Fruit fly (Drosophila melanogaster) whole organism, adult: ENCODE data around the gene CG10979.

Source experiments
- CG11617 ChIP-seq: fragments of 200-800 bp; sonication (Bioruptor generic); optimal IDR thresholded peaks from 2 replicates; lab custom pipeline; 2017; ENCODE audit warnings: mild to moderate bottlenecking, missing biosample characterization, missing genetic modification reagents, missing genetic modification characterization
- CG12768 ChIP-seq: fragments of 200-800 bp; sonication (Bioruptor generic); optimal IDR thresholded peaks from 2 replicates; lab custom pipeline; 2017; ENCODE audit warnings: missing biosample characterization, missing genetic modification characterization, mild to moderate bottlenecking, moderate library complexity, missing genetic modification reagents
- CG14711 ChIP-seq: fragments of 200-800 bp; sonication (Bioruptor generic); optimal IDR thresholded peaks from 2 replicates; lab custom pipeline; 2018; ENCODE audit warnings: missing biosample characterization, mild to moderate bottlenecking, missing genetic modification characterization, moderate library complexity
- CG1620 ChIP-seq: fragments of 200-800 bp; sonication (Bioruptor generic); optimal IDR thresholded peaks from 2 replicates; lab custom pipeline; 2016; ENCODE audit warnings: missing biosample characterization, missing genetic modification characterization
- CG33017 ChIP-seq: fragments of 200-800 bp; sonication (Bioruptor generic); optimal IDR thresholded peaks from 2 replicates; lab custom pipeline; 2018; ENCODE audit warnings: missing biosample characterization, mild to moderate bottlenecking, missing genetic modification characterization, moderate library complexity
- CG5204 ChIP-seq: fragments of 200-800 bp; sonication (Bioruptor generic); optimal IDR thresholded peaks from 2 replicates; lab custom pipeline; 2016; ENCODE audit warnings: missing biosample characterization, missing genetic modification characterization
- CG7045 ChIP-seq: fragments of 200-800 bp; sonication (Bioruptor generic); optimal IDR thresholded peaks from 2 replicates; lab custom pipeline; 2017; ENCODE audit warnings: missing biosample characterization, mild to moderate bottlenecking, missing genetic modification characterization
- CG7101 ChIP-seq: fragments of 200-800 bp; sonication (Bioruptor generic); optimal IDR thresholded peaks from 2 replicates; lab custom pipeline; 2018; ENCODE audit warnings: missing biosample characterization, mild to moderate bottlenecking, missing genetic modification characterization, moderate library complexity
- Clk ChIP-seq: fragments of 200-800 bp; sonication (Bioruptor generic); optimal IDR thresholded peaks from 2 replicates; lab custom pipeline; 2017; ENCODE audit warnings: missing biosample characterization, missing genetic modification characterization
- Crg-1 ChIP-seq: fragments of 200-800 bp; sonication (Bioruptor generic); optimal IDR thresholded peaks from 2 replicates; lab custom pipeline; 2016; ENCODE audit warnings: missing biosample characterization, missing genetic modification characterization
- Hr96 ChIP-seq: fragments of 200-800 bp; sonication (Bioruptor generic); optimal IDR thresholded peaks from 2 replicates; lab custom pipeline; 2016; ENCODE audit warnings: missing biosample characterization, missing genetic modification characterization
- Mnt ChIP-seq: fragments of 200-800 bp; sonication (Bioruptor generic); optimal IDR thresholded peaks from 2 replicates; lab custom pipeline; 2016; ENCODE audit warnings: missing biosample characterization, mild to moderate bottlenecking, missing genetic modification characterization
- bab1 ChIP-seq: fragments of 200-800 bp; sonication (Bioruptor generic); optimal IDR thresholded peaks from 3 replicates; lab custom pipeline; 2019; ENCODE audit warnings: missing biosample characterization, mild to moderate bottlenecking, missing genetic modification characterization, moderate library complexity
- cic ChIP-seq: fragments of 200-800 bp; sonication (Bioruptor generic); optimal IDR thresholded peaks from 2 replicates; lab custom pipeline; 2017; ENCODE audit warnings: missing biosample characterization, mild to moderate bottlenecking, missing genetic modification characterization, moderate library complexity
- cnc ChIP-seq, 2 experiments: fragments of >200 bp; optimal IDR thresholded peaks; 2 replicates each; lab custom pipeline; 2017
- kay ChIP-seq: fragments of 200-800 bp; sonication (Bioruptor generic); peaks from one replicate; lab custom pipeline; 2016; ENCODE audit warnings: missing biosample characterization, missing genetic modification characterization, borderline replicate concordance
- ovo ChIP-seq: fragments of 200-800 bp; sonication (Bioruptor generic); optimal IDR thresholded peaks from 2 replicates; lab custom pipeline; 2016; ENCODE audit warnings: missing biosample characterization, missing genetic modification characterization
- pad ChIP-seq: fragments of 200-800 bp; sonication (Bioruptor generic); optimal IDR thresholded peaks from 3 replicates; lab custom pipeline; 2017; ENCODE audit warnings: missing biosample characterization, missing genetic modification characterization, mild to moderate bottlenecking, moderate library complexity, missing genetic modification reagents
- tj ChIP-seq: fragments of 200-800 bp; sonication (Bioruptor generic); optimal IDR thresholded peaks from 3 replicates; lab custom pipeline; 2017; ENCODE audit warnings: missing biosample characterization, mild to moderate bottlenecking, missing genetic modification characterization, moderate library complexity
- toe ChIP-seq: fragments of 200-800 bp; sonication (Bioruptor generic); optimal IDR thresholded peaks from 2 replicates; lab custom pipeline; 2016; ENCODE audit warnings: missing biosample characterization, missing genetic modification characterization

Gene CG10979

DNA sequence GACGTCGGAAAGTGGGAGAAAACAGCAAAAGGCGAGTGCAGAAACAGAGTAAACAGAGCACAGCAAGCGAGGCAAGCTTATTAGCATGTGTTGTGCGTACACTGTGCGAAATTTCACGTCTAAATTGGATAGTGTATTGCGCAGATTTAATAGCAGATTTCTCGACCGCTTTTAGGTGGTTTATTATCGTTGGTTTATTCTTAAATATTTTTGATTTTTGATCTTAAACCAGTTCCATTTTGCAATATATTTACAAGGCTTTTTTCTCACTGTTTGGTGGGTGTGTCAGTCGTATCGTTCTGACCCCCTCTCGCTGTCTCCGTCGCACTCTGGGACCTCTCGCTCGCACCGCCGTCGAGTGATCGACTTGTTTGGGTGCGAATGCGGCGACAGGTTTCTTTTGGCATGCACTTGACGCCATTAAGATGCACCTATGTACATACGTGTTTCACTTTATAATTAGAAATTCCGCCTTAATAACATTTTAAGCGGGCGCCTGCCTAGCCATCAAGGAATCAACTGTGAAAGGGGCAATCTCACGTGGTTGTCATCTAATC lies 39.5 kb downstream of the CG10979 start:
- peak; percentile 78 for TF ChIP-seq kay (GFP tag; lab: Kevin White, UChicago)
- TF ChIP-seq CG11617 (GFP tag; lab: Kevin White, UChicago): peak; percentile 62
- peak; percentile 60 for TF ChIP-seq Clk (GFP tag; lab: Kevin White, UChicago)
- peak; percentile 17 for TF ChIP-seq bab1
- peak; percentile 45 for TF ChIP-seq CG1620 (GFP tag; lab: Kevin White, UChicago)
- peak; percentile 62 for TF ChIP-seq CG14711
- TF ChIP-seq cnc (optimal IDR thresholded peaks at IDR 0.05; lab: Kevin White, UChicago): no peak
- TF ChIP-seq CG33017 (tag; lab: Kevin White, UChicago): peak; percentile 84
- TF ChIP-seq Mnt (GFP tag; lab: Kevin White, UChicago): peak; percentile 69
- TF ChIP-seq CG12768 (GFP tag; lab: Kevin White, UChicago): peak; percentile 77
- TF ChIP-seq CG5204 (GFP tag; lab: Kevin White, UChicago): peak; percentile 87
- TF ChIP-seq CG7101: peak; percentile 60
- TF ChIP-seq Hr96: peak; percentile 84
- TF ChIP-seq Crg-1 (GFP tag; lab: Kevin White, UChicago): peak; percentile 43
- TF ChIP-seq pad: peak; percentile 14
- peak; percentile 67 for TF ChIP-seq toe (GFP tag; lab: Kevin White, UChicago)
- TF ChIP-seq cic: peak; percentile 44
- peak; percentile 51 for TF ChIP-seq tj (GFP tag; lab: Kevin White, UChicago)
- no peak for TF ChIP-seq ovo (GFP tag; lab: Kevin White, UChicago)
- TF ChIP-seq CG7045 (GFP tag; lab: Kevin White, UChicago): peak; percentile 90

DNA sequence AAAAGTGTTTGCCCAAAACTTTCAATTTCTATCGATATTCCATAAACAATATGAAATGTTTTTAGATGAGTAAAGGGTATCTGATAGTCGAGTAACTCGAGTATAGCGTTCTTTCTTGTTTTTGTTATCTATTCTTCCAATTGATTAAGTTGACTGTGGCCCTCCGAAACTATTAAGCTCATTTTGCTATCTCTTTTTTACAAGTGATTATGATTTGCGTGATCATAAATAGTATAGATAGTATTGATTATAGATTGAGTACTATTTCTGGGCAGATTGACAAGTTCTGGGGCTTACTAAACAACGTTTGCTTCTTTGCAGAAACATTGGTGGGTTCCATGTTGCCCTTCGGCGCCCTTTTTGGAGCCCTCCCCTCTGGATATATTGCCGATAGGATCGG lies 42.0 kb downstream of the CG10979 start:
- peak; percentile 8 for TF ChIP-seq cic
- TF ChIP-seq CG5204 (GFP tag; lab: Kevin White, UChicago): no peak
- TF ChIP-seq Mnt (GFP tag; lab: Kevin White, UChicago): no peak
- no peak for TF ChIP-seq CG12768 (GFP tag; lab: Kevin White, UChicago)
- TF ChIP-seq kay (GFP tag; lab: Kevin White, UChicago): no peak
- no peak for TF ChIP-seq toe (GFP tag; lab: Kevin White, UChicago)
- no peak for TF ChIP-seq Clk (GFP tag; lab: Kevin White, UChicago)

DNA sequence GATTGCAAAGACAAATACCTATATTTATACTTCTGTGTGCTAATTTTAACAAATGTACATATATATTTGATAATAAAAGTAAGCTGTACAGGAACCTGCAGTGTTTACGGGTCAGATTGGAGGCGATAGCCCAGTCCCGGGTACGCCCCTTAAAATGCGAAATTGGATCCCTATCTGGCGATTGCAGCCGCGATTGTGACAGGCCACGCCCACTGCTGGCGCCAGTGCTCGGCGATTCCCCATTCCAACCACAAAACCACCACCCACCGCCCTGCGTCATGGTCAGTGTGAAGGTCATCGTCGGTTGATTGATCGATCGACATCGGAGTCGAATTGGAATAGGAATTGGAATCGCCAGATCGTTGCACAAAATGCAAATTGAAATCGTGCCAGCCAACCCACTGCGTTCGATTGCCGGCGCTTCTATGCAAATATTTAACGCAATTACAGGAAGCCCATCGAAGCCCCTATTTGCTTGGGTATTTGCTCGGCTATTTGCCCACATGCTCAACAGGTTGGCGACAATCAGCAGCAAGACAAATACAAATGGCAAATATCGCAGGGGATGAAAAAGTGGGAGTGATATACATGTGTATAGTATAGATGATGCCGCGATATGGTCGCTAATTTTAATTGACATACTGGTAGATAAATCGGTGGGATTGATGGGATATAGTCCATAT lies 44.3 kb downstream of the CG10979 start:
- TF ChIP-seq cic (peak; percentile 71), CG7101 (peak; percentile 51), CG14711 (no peak), Hr96 (peak; percentile 5), ovo (GFP tag; lab: Kevin White, UChicago) (peak; percentile 47), Clk (GFP tag; lab: Kevin White, UChicago) (no peak), pad (peak; percentile 36), CG11617 (GFP tag; lab: Kevin White, UChicago) (peak; percentile 27), CG7045 (GFP tag; lab: Kevin White, UChicago) (peak; percentile 51), bab1 (no peak), tj (GFP tag; lab: Kevin White, UChicago) (no peak), CG5204 (GFP tag; lab: Kevin White, UChicago) (peak; percentile 44), toe (GFP tag; lab: Kevin White, UChicago) (peak; percentile 40), CG1620 (GFP tag; lab: Kevin White, UChicago) (no peak), cnc (optimal IDR thresholded peaks at IDR 0.05; lab: Kevin White, UChicago) (no peak), CG33017 (tag; lab: Kevin White, UChicago) (no peak), Crg-1 (GFP tag; lab: Kevin White, UChicago) (peak; percentile 63), Mnt (GFP tag; lab: Kevin White, UChicago) (peak; percentile 47), kay (GFP tag; lab: Kevin White, UChicago) (peak; percentile 57), CG12768 (GFP tag; lab: Kevin White, UChicago) (peak; percentile 22)

DNA sequence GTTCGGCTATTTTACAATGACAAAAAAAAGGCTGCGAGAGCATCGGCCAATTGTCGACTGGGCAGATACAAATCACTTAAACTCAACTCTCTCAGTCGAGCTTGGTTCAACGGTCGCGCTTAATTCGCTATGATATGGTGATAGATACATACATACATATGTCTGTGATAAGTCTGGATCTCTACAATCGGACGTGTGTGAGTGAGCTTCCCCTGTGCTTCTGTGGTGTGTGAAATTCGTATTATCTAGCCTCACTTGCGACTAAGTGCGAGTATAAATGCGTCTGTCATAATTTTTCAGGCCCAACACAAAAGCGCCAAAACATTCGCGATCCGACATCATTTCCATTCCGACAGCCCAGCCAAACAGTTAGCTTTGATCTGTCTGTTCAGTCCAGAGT lies 46.4 kb downstream of the CG10979 start, which contains the start of gene CG1213:
CG1213 (plus strand) TSS at position 301 of the 400 bp plus-strand sequence.
- TF ChIP-seq ovo (GFP tag; lab: Kevin White, UChicago) (no peak), CG5204 (GFP tag; lab: Kevin White, UChicago) (no peak)

DNA sequence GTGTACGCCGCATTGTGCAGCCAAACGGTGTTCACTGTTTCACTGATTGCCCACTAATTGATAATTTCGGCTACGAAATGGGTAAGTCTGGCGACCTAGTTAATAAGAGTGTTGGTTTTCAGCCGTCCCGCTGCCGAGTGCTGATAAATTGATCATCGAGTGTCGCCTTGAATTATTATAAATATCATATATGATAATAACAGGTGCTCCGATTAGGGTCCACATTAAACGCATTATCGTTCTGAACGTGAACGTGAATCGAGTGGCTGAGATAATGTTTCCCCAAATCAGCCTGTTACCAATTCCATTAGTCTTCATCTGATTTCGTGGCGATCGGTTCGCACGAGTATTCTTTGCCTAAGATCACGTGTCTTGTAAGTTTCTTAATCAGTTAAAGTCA lies 46.8 kb downstream of the CG10979 start:
- TF ChIP-seq bab1 (no peak), Crg-1 (GFP tag; lab: Kevin White, UChicago) (no peak), pad (no peak), Clk (GFP tag; lab: Kevin White, UChicago) (no peak), CG7101 (no peak), CG12768 (GFP tag; lab: Kevin White, UChicago) (no peak), CG33017 (tag; lab: Kevin White, UChicago) (no peak)

DNA sequence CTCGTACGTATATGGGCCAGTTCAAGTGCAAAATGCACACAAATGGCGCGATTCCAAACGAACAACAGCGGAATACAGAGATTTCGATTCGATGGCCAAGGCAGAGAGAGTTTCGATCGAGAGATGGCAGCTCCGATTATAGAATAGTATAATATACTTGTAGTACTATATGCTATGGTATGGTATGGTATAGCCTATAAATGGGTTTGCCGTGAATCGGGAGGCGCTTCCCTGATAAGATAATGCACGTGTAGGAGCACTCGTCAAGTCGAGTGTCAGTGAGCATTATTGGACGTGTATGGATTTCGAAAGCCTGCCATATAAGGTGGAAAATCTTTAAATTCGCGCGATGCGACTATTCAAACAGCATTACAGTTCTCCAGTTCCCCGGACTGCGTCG lies 49.0 kb downstream of the CG10979 start:
- TF ChIP-seq Mnt (GFP tag; lab: Kevin White, UChicago): peak; percentile 70
- peak; percentile 43 for TF ChIP-seq CG12768 (GFP tag; lab: Kevin White, UChicago)
- TF ChIP-seq kay (GFP tag; lab: Kevin White, UChicago): peak; percentile 50
- TF ChIP-seq cic: peak; percentile 95
- TF ChIP-seq CG5204 (GFP tag; lab: Kevin White, UChicago): no peak
- no peak for TF ChIP-seq CG11617 (GFP tag; lab: Kevin White, UChicago)
